Fruit fly (Drosophila melanogaster) whole organism, embryonic: Measurements from ENCODE around the gene CG12310.

Experiments
- Asciz ChIP-seq: fragments of 200-800 bp; sonication (Bioruptor generic); optimal IDR thresholded peaks from 2 replicates; lab custom pipeline; 2017; ENCODE audit warnings: missing biosample characterization, mild to moderate bottlenecking, missing genetic modification characterization, missing genetic modification reagents
- BtbVII ChIP-seq: fragments of 200-800 bp; sonication (Bioruptor generic); optimal IDR thresholded peaks from 3 replicates; lab custom pipeline; 2017; ENCODE audit warnings: missing biosample characterization, mild to moderate bottlenecking, missing genetic modification characterization
- CG10462 ChIP-seq: fragments of 200-800 bp; sonication (Bioruptor generic); optimal IDR thresholded peaks from 2 replicates; lab custom pipeline; 2016; ENCODE audit warnings: missing biosample characterization, missing genetic modification characterization
- CG11456 ChIP-seq: fragments of 200-800 bp; sonication (Bioruptor generic); IDR thresholded peaks from 3 replicates; pipeline ENCODE4 v1.3.6; 2022; ENCODE audit warnings: missing biosample characterization, missing genetic modification characterization
- CG11504 ChIP-seq: fragments of 200-800 bp; sonication (Bioruptor generic); optimal IDR thresholded peaks from 3 replicates; lab custom pipeline; 2019; ENCODE audit warnings: missing biosample characterization, mild to moderate bottlenecking, missing genetic modification characterization, moderate library complexity
- CG13775 ChIP-seq: fragments of 200-800 bp; sonication (Bioruptor generic); optimal IDR thresholded peaks from 3 replicates; lab custom pipeline; 2017; ENCODE audit warnings: missing biosample characterization, mild to moderate bottlenecking, missing genetic modification characterization
- CG13894 ChIP-seq: fragments of 200-800 bp; sonication (Bioruptor generic); optimal IDR thresholded peaks from 3 replicates; lab custom pipeline; 2018; ENCODE audit warnings: missing biosample characterization, mild to moderate bottlenecking, missing genetic modification characterization, moderate library complexity
- CG15601 ChIP-seq: fragments of 200-800 bp; sonication (Bioruptor generic); optimal IDR thresholded peaks from 3 replicates; lab custom pipeline; 2019; ENCODE audit warnings: missing biosample characterization, mild to moderate bottlenecking, missing genetic modification characterization, moderate library complexity
- CG17186 ChIP-seq: fragments of 200-800 bp; sonication (Bioruptor generic); optimal IDR thresholded peaks from 3 replicates; lab custom pipeline; 2017; ENCODE audit warnings: missing biosample characterization, missing genetic modification reagents, missing genetic modification characterization
- CG18599 ChIP-seq: fragments of 200-800 bp; sonication (Bioruptor generic); optimal IDR thresholded peaks from 3 replicates; lab custom pipeline; 2017; ENCODE audit warnings: missing biosample characterization, missing genetic modification characterization, mild to moderate bottlenecking, moderate library complexity, missing genetic modification reagents
- CG2120 ChIP-seq: fragments of 200-800 bp; sonication (Bioruptor generic); optimal IDR thresholded peaks from 3 replicates; lab custom pipeline; 2016; ENCODE audit warnings: missing biosample characterization, missing genetic modification characterization
- CG2712 ChIP-seq: fragments of 200-800 bp; optimal IDR thresholded peaks from 3 replicates; lab custom pipeline; 2019; ENCODE audit warnings: missing biosample characterization, mild to moderate bottlenecking, missing genetic modification characterization, moderate library complexity
- CG30403 ChIP-seq: fragments of 200-800 bp; sonication (Bioruptor generic); optimal IDR thresholded peaks from 3 replicates; lab custom pipeline; 2016; ENCODE audit warnings: missing biosample characterization, missing genetic modification characterization
- CG31224 ChIP-seq: fragments of 200-800 bp; sonication (Bioruptor generic); IDR thresholded peaks from 2 replicates; pipeline ENCODE4 v1.3.6; 2022; ENCODE audit warnings: missing biosample characterization, missing genetic modification characterization
- CG4820 ChIP-seq: fragments of 200-800 bp; sonication (Bioruptor generic); optimal IDR thresholded peaks from 3 replicates; lab custom pipeline; 2016; ENCODE audit warnings: missing biosample characterization, missing genetic modification characterization
- CG5953 ChIP-seq: fragments of 200-800 bp; sonication (Bioruptor generic); IDR thresholded peaks from 2 replicates; pipeline ENCODE4 v1.3.6; 2022; ENCODE audit warnings: missing biosample characterization, missing genetic modification characterization
- CG7556 ChIP-seq: fragments of 200-800 bp; sonication (Bioruptor generic); optimal IDR thresholded peaks from 2 replicates; lab custom pipeline; 2017; ENCODE audit warnings: missing biosample characterization, mild to moderate bottlenecking, missing genetic modification characterization
- CG9727 ChIP-seq: fragments of 200-800 bp; sonication (Bioruptor generic); optimal IDR thresholded peaks from 3 replicates; lab custom pipeline; 2017; ENCODE audit warnings: missing biosample characterization, mild to moderate bottlenecking, missing genetic modification characterization
- CG9932 ChIP-seq: fragments of 200-800 bp; sonication (Bioruptor generic); IDR thresholded peaks from 2 replicates; pipeline ENCODE4 v1.3.6; 2022; ENCODE audit warnings: missing biosample characterization, missing genetic modification characterization
- CHES-1-like ChIP-seq: fragments of 200-800 bp; sonication (Bioruptor generic); optimal IDR thresholded peaks from 2 replicates; lab custom pipeline; 2016; ENCODE audit warnings: missing biosample characterization, missing genetic modification characterization
- D19A ChIP-seq: fragments of 200-800 bp; optimal IDR thresholded peaks from 3 replicates; lab custom pipeline; 2019; ENCODE audit warnings: missing biosample characterization, mild to moderate bottlenecking, missing genetic modification characterization, moderate library complexity
- Ets65A ChIP-seq: fragments of 200-800 bp; sonication (Bioruptor generic); peaks from one replicate; lab custom pipeline; 2016; ENCODE audit warnings: missing biosample characterization, missing genetic modification characterization
- Fer1 ChIP-seq: fragments of 200-800 bp; sonication (Bioruptor generic); optimal IDR thresholded peaks from 2 replicates; lab custom pipeline; 2017; ENCODE audit warnings: missing biosample characterization, mild to moderate bottlenecking, missing genetic modification characterization
- Hmr ChIP-seq: fragments of 200-800 bp; sonication (Bioruptor generic); optimal IDR thresholded peaks from 3 replicates; lab custom pipeline; 2017; ENCODE audit warnings: mild to moderate bottlenecking, missing biosample characterization, missing genetic modification reagents, missing genetic modification characterization
- Hr3 ChIP-seq: fragments of 200-800 bp; sonication (Bioruptor generic); optimal IDR thresholded peaks from 3 replicates; lab custom pipeline; 2016; ENCODE audit warnings: missing biosample characterization, missing genetic modification characterization
- Meics ChIP-seq: fragments of 200-800 bp; sonication (Bioruptor generic); optimal IDR thresholded peaks from 2 replicates; lab custom pipeline; 2017; ENCODE audit warnings: missing biosample characterization, mild to moderate bottlenecking, missing genetic modification characterization
- PHDP ChIP-seq: fragments of 200-800 bp; sonication (Bioruptor generic); optimal IDR thresholded peaks from 3 replicates; lab custom pipeline; 2018; ENCODE audit warnings: missing biosample characterization, mild to moderate bottlenecking, missing genetic modification characterization, moderate library complexity
- Trl ChIP-seq, 3 experiments: fragments of >200 bp in 2 of 3; fragments of 200-800 bp in 1 of 3; sonication (Bioruptor generic) in 1 of 3; optimal IDR thresholded peaks; 2 replicates in 1 of 3; 3 replicates in 2 of 3; lab custom pipeline; 2016 to 2017; ENCODE audit warnings: missing biosample characterization in 1 of 3, missing genetic modification characterization in 1 of 3
- Xbp1 ChIP-seq: fragments of 200-800 bp; sonication (Bioruptor generic); optimal IDR thresholded peaks from 3 replicates; lab custom pipeline; 2016; ENCODE audit warnings: missing biosample characterization, mild to moderate bottlenecking, missing genetic modification characterization
- bsh ChIP-seq, 2 experiments: fragments of 200-800 bp; sonication (Bioruptor generic); optimal IDR thresholded peaks; 2 replicates each; lab custom pipeline; 2017 to 2018; ENCODE audit warnings: mild to moderate bottlenecking in 2 of 2, missing biosample characterization in 2 of 2, missing genetic modification characterization in 2 of 2, moderate library complexity in 1 of 2
- cad ChIP-seq: fragments of >200 bp; optimal IDR thresholded peaks from 2 replicates; lab custom pipeline; 2017; ENCODE audit warnings: missing biosample characterization, missing genetic modification characterization
- cas ChIP-seq: fragments of 200-800 bp; sonication (Bioruptor generic); IDR thresholded peaks from 2 replicates; pipeline ENCODE4 v1.3.6; 2022; ENCODE audit warnings: missing biosample characterization, missing genetic modification characterization
- chm ChIP-seq: fragments of 200-800 bp; sonication (Bioruptor generic); IDR thresholded peaks from 2 replicates; pipeline ENCODE4 v1.3.6; 2022; ENCODE audit warnings: missing biosample characterization, missing genetic modification characterization
- croc ChIP-seq: fragments of 200-800 bp; sonication (Bioruptor generic); conservative IDR thresholded peaks from 3 replicates; pipeline ENCODE4 v1.3.6; 2022; ENCODE audit warnings: missing biosample characterization, missing genetic modification characterization
- cwo ChIP-seq: fragments of 200-800 bp; sonication (Bioruptor generic); optimal IDR thresholded peaks from 3 replicates; lab custom pipeline; 2017; ENCODE audit warnings: missing biosample characterization, missing genetic modification characterization, mild to moderate bottlenecking, moderate library complexity, missing genetic modification reagents
- dysf ChIP-seq: fragments of 200-800 bp; sonication (Bioruptor generic); IDR thresholded peaks from 3 replicates; pipeline ENCODE4 v1.3.6; 2022; ENCODE audit warnings: missing biosample characterization, missing genetic modification characterization
- gem ChIP-seq: fragments of 200-800 bp; sonication (Bioruptor generic); optimal IDR thresholded peaks from 2 replicates; lab custom pipeline; 2019; ENCODE audit warnings: missing biosample characterization, mild to moderate bottlenecking, missing genetic modification characterization, moderate library complexity
- ind ChIP-seq: fragments of 200-800 bp; sonication (Bioruptor generic); optimal IDR thresholded peaks from 3 replicates; lab custom pipeline; 2016; ENCODE audit warnings: missing biosample characterization, missing genetic modification characterization
- lab ChIP-seq: fragments of 200-800 bp; sonication (Bioruptor generic); optimal IDR thresholded peaks from 3 replicates; lab custom pipeline; 2017; ENCODE audit warnings: missing biosample characterization, missing genetic modification characterization, mild to moderate bottlenecking, moderate library complexity, missing genetic modification reagents
- mld ChIP-seq: fragments of 200-800 bp; sonication (Bioruptor generic); IDR thresholded peaks from 3 replicates; pipeline ENCODE4 v1.3.6; 2022; ENCODE audit warnings: missing biosample characterization, missing genetic modification characterization; ENCODE audit not compliant: partially characterized antibody
- org-1 ChIP-seq: fragments of 200-800 bp; sonication (Bioruptor generic); optimal IDR thresholded peaks from 2 replicates; lab custom pipeline; 2017; ENCODE audit warnings: missing biosample characterization, missing genetic modification characterization
- p53 ChIP-seq: fragments of 200-800 bp; sonication (Bioruptor generic); optimal IDR thresholded peaks from 2 replicates; lab custom pipeline; 2016; ENCODE audit warnings: missing biosample characterization, missing genetic modification characterization
- pho ChIP-seq: fragments of 200-800 bp; sonication (Bioruptor generic); optimal IDR thresholded peaks from 2 replicates; lab custom pipeline; 2016; ENCODE audit warnings: missing biosample characterization, missing genetic modification characterization
- pnt ChIP-seq: fragments of 200-800 bp; sonication (Bioruptor generic); optimal IDR thresholded peaks from 3 replicates; lab custom pipeline; 2016; ENCODE audit warnings: missing biosample characterization, missing genetic modification characterization
- row ChIP-seq: fragments of 200-800 bp; sonication (Bioruptor generic); IDR thresholded peaks from 3 replicates; pipeline ENCODE4 v1.3.6; 2022; ENCODE audit warnings: missing biosample characterization, missing genetic modification characterization
- scrt ChIP-seq: fragments of 200-800 bp; sonication (Bioruptor generic); optimal IDR thresholded peaks from 2 replicates; lab custom pipeline; 2018; ENCODE audit warnings: missing biosample characterization, mild to moderate bottlenecking, missing genetic modification characterization, moderate library complexity
- sens ChIP-seq: fragments of 200-800 bp; sonication (Bioruptor generic); peaks from one replicate; lab custom pipeline; 2016; ENCODE audit warnings: missing biosample characterization, missing genetic modification characterization
- slp2 ChIP-seq: fragments of 200-800 bp; sonication (Bioruptor generic); optimal IDR thresholded peaks from 2 replicates; lab custom pipeline; 2016; ENCODE audit warnings: missing biosample characterization, missing genetic modification characterization
- tgo ChIP-seq: fragments of 200-800 bp; sonication (Bioruptor generic); IDR thresholded peaks from 3 replicates; pipeline ENCODE4 v1.3.6; 2022; ENCODE audit warnings: missing biosample characterization, missing genetic modification characterization

CG12310 gene

dm6 chr3L:15035585-15035984, 15.0 kb downstream of the CG12310 start:
- TF ChIP-seq p53 (no peak), PHDP (tag; lab: Kevin White, UChicago) (no peak), CG5953 (GFP tag; lab: Robert Waterston, UW) (no peak), gem (peak; percentile 31), D19A (tag; lab: Kevin White, UChicago) (peak; percentile 89), croc (GFP tag; lab: Robert Waterston, UW) (no peak), CG17186 (GFP tag; lab: Kevin White, UChicago) (no peak), CG2120 (peak; percentile 41), row (GFP tag; lab: Robert Waterston, UW) (peak; percentile 41; the same call in 2 of the 3 replicates), CG11504 (tag; lab: Kevin White, UChicago) (peak; percentile 32), CG9727 (peak; percentile 7), pho (GFP tag; lab: Kevin White, UChicago) (peak; percentile 7), CG7556 (GFP tag; lab: Kevin White, UChicago) (peak; percentile 40), CHES-1-like (no peak), CG18599 (GFP tag; lab: Kevin White, UChicago) (peak; percentile 25), cas (no peak), lab (GFP tag; lab: Kevin White, UChicago) (peak; percentile 5), bsh (GFP tag; optimal IDR thresholded peaks at IDR 0.05; lab: Kevin White, UChicago) (no peak), mld (no peak), dysf (GFP tag; lab: Robert Waterston, UW) (no peak), sens (GFP tag; lab: Kevin White, UChicago) (peak; percentile 45), CG4820 (GFP tag; lab: Kevin White, UChicago) (no peak), CG13894 (tag; lab: Kevin White, UChicago) (no peak), CG30403 (GFP tag; lab: Kevin White, UChicago) (peak; percentile 16), CG9932 (GFP tag; lab: Robert Waterston, UW) (no peak), ind (GFP tag; lab: Kevin White, UChicago) (peak; percentile 9), cwo (GFP tag; lab: Kevin White, UChicago) (peak; percentile 22), Hmr (GFP tag; lab: Kevin White, UChicago) (peak; percentile 45), CG31224 (GFP tag; lab: Robert Waterston, UW) (no peak), Ets65A (GFP tag; lab: Kevin White, UChicago) (peak; percentile 47), Meics (GFP tag; lab: Kevin White, UChicago) (peak; percentile 39), Fer1 (GFP tag; lab: Kevin White, UChicago) (peak; percentile 3)
- TF ChIP-seq, all 482 proteins: peak for 18

dm6 chr3L:15034714-15035076, 15.9 kb downstream of the CG12310 start:
- peak in 1 of 2 experiments; percentile 16 for TF ChIP-seq Trl (optimal IDR thresholded peaks at IDR 0.05; lab: Kevin White, UChicago)
- TF ChIP-seq Trl (GFP tag; optimal IDR thresholded peaks at IDR 0.05; lab: Kevin White, UChicago) = no peak
- TF ChIP-seq scrt (GFP tag; lab: Kevin White, UChicago) = peak; percentile 98
- no peak for TF ChIP-seq tgo (GFP tag; lab: Robert Waterston, UW)
- TF ChIP-seq, all 482 proteins: peak for 2

- TF ChIP-seq Xbp1 (GFP tag; lab: Kevin White, UChicago) (peak; percentile 7), CG13775 (GFP tag; lab: Kevin White, UChicago) (peak; percentile 19), CG2712 (tag; lab: Kevin White, UChicago) (peak; percentile 42), BtbVII (GFP tag; lab: Kevin White, UChicago) (peak; percentile 14), Asciz (no peak), slp2 (GFP tag; lab: Kevin White, UChicago) (no peak), org-1 (GFP tag; lab: Kevin White, UChicago) (no peak), pnt (GFP tag; lab: Kevin White, UChicago) (no peak), chm (GFP tag; lab: Robert Waterston, UW) (no peak), cad (GFP tag; lab: Kevin White, UChicago) (no peak), CG10462 (GFP tag; lab: Kevin White, UChicago) (no peak), CG15601 (tag; lab: Kevin White, UChicago) (no peak), CG7556 (GFP tag; lab: Kevin White, UChicago) (peak; percentile 85), CG11456 (peak; percentile 32; the same call in 1 of the 3 replicates), Hr3 (GFP tag; lab: Kevin White, UChicago) (peak; percentile 16)
Measured at dm6 chr3L:15034061-15034713, 16.4 kb downstream of the CG12310 start.
